Worm (Caenorhabditis elegans) whole organism, L2 larva: ENCODE data around the gene F57B7.2.

Source experiments
- C34F6.9 ChIP-seq: fragments of 150-350 bp; optimal IDR thresholded peaks from 2 replicates; lab custom pipeline; 2014; ENCODE audit warnings: missing biosample characterization, missing genetic modification characterization
- ZK546.5 ChIP-seq: sonication (generic microtip); optimal IDR thresholded peaks from 2 replicates; lab custom pipeline; 2017; ENCODE audit warnings: missing biosample characterization, missing genetic modification characterization
- ceh-82 ChIP-seq: fragments of 150-350 bp; optimal IDR thresholded peaks from 2 replicates; lab custom pipeline; 2014; ENCODE audit warnings: missing biosample characterization, missing genetic modification characterization
- elt-1 ChIP-seq: fragments of 150-350 bp; optimal IDR thresholded peaks from 2 replicates; lab custom pipeline; 2014; ENCODE audit warnings: missing biosample characterization, missing genetic modification characterization
- elt-3 ChIP-seq: sonication (generic microtip); optimal IDR thresholded peaks from 2 replicates; lab custom pipeline; 2017; ENCODE audit warnings: missing biosample characterization, missing genetic modification characterization
- lin-39 ChIP-seq: fragments of 150-350 bp; optimal IDR thresholded peaks from 2 replicates; lab custom pipeline; 2014; ENCODE audit warnings: missing biosample characterization, missing genetic modification reagents, missing genetic modification characterization
- mab-5 ChIP-seq: fragments of 150-350 bp; optimal IDR thresholded peaks from 2 replicates; lab custom pipeline; 2014; ENCODE audit warnings: missing biosample characterization, missing genetic modification characterization
- mbf-1 ChIP-seq: sonication (generic microtip); optimal IDR thresholded peaks from 2 replicates; lab custom pipeline; 2017; ENCODE audit warnings: missing biosample characterization, missing genetic modification characterization
- nhr-12 ChIP-seq: fragments of 150-350 bp; optimal IDR thresholded peaks from 2 replicates; lab custom pipeline; 2014; ENCODE audit warnings: missing biosample characterization, missing genetic modification characterization
- sma-9 ChIP-seq, 2 experiments: fragments of 150-350 bp in 1 of 2; sonication (generic microtip) in 1 of 2; optimal IDR thresholded peaks; 2 replicates each; lab custom pipeline; 2014 to 2016; ENCODE audit warnings: missing genetic modification characterization in 2 of 2, mild to moderate bottlenecking in 1 of 2, missing biosample characterization in 1 of 2, missing compliant biosample characterization in 1 of 2, missing genetic modification reagents in 1 of 2, moderate library complexity in 1 of 2
- snpc-4 ChIP-seq: fragments of 150-350 bp; optimal IDR thresholded peaks from 2 replicates; lab custom pipeline; 2014; ENCODE audit warnings: missing biosample characterization, missing genetic modification characterization
- unc-62 ChIP-seq: fragments of 150-350 bp; optimal IDR thresholded peaks from 2 replicates; lab custom pipeline; 2014; ENCODE audit warnings: missing biosample characterization, missing genetic modification reagents, missing genetic modification characterization

ce11 chrV:11430823-11431222 lies 12.6 kb downstream of the F57B7.2 start:
- TF ChIP-seq lin-39 (tag; lab: Kevin White, UChicago) (no peak), mab-5 (tag; lab: Kevin White, UChicago) (no peak), ceh-82 (no peak), mbf-1 (tag; lab: Kevin White, UChicago) (no peak), snpc-4 (tag; lab: Kevin White, UChicago) (no peak), sma-9 (GFP tag; optimal IDR thresholded peaks at IDR 0.05; lab: Kevin White, UChicago) (no peak), sma-9 (tag; optimal IDR thresholded peaks at IDR 0.05; lab: Kevin White, UChicago) (no peak), C34F6.9 (tag; lab: Kevin White, UChicago) (no peak), ZK546.5 (tag; lab: Kevin White, UChicago) (no peak), elt-1 (no peak), elt-3 (tag; lab: Kevin White, UChicago) (no peak), unc-62 (GFP tag; lab: Kevin White, UChicago) (no peak), nhr-12 (tag; lab: Kevin White, UChicago) (no peak)
